Fruit fly (Drosophila melanogaster): ENCODE measurements around the gene Trf4-1.
A peak's percentile ranks its signal among the peaks of the same experiment; 100 is the strongest.

Trf4-1 gene

DNA sequence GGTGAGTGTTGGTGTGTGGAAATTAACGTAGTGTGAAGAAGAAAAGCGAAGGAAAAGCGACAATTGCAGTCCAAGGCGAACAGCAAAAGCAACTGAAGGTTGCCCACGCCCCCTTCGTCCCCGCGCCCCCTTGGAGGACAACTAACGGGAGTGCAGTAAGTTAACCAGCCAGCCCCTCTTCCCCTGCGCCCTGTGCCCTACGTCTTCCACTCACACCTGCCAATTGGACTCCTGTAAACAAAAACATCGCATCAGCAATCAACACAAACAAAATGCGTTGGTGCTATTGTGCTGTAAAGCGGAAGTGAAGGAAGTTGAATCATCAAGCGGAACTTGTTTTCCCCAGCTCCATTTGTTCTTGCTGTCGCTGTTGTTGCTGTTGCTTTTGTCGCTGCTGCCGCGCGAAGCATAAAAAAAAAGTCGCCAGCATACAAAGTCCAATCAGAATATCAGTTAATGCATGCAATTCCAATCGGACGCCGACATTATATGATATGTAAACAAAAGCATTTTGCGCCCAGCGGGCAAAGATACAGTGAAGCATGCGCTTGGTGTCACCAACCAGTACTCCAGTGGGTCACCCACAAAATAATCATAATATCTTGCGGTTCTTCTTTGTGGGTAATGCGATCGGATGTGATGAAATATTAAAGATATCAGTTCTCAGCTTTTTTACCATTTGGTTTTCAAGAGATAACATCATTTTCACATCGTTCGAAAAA, 32.5 kb downstream of the Trf4-1 start (continued):
- TF ChIP-seq Smox (GFP tag; optimal IDR thresholded peaks at IDR 0.05) (no peak), Met (GFP tag; optimal IDR thresholded peaks at IDR 0.05) (peak; percentile 36), Gug (GFP tag; IDR thresholded peaks at IDR 0.05) (0 out of 2 replicates have a peak, but pooled peaks have one; percentile 18), CG32006 (GFP tag; optimal IDR thresholded peaks at IDR 0.05) (peak; percentile 49), CG15336 (GFP tag; IDR thresholded peaks at IDR 0.05) (no peak), CG11762 (GFP tag; optimal IDR thresholded peaks at IDR 0.05; ENCODE audit: insufficient read depth) (no peak), Ets21C (GFP tag; optimal IDR thresholded peaks at IDR 0.05) (peak; percentile 10), CG6808 (GFP tag; optimal IDR thresholded peaks at IDR 0.05) (peak; percentile 85), CG8319 (GFP tag; optimal IDR thresholded peaks at IDR 0.05) (no peak)

- TF ChIP-seq eg (GFP tag; IDR thresholded peaks at IDR 0.05) = no peak
- TF ChIP-seq Sox14 (GFP tag; optimal IDR thresholded peaks at IDR 0.05) = no peak
- TF ChIP-seq svp (GFP tag) = peak; percentile 40
These were observed 33.0 kb downstream of the Trf4-1 start for dm6 chrX:8593159-8593476.

DNA sequence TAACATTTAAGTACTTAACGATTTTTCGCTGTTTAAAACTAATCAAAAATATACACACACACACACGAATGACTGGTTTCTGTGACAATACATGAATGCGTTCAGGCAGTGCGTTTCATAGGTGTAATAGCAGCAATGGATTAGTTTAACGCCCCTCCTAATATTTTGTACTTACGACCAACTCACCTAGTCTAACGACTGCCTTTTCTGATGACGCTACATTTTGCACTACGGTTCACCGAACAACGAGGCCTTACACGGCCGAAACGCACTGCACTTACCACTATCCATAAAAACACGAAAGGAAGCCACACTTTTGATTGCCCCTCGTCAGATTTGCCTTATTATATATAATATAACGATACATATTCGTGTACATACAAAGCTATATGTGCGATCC, 41.0 kb downstream of the Trf4-1 start:
- TF ChIP-seq CG6163 (GFP tag; IDR thresholded peaks at IDR 0.05) (peak; percentile 85), spab (GFP tag; optimal IDR thresholded peaks at IDR 0.05) (no peak), Eip75B (GFP tag; optimal IDR thresholded peaks at IDR 0.05) (no peak), Hr38 (GFP tag; optimal IDR thresholded peaks at IDR 0.05) (no peak), CG32006 (GFP tag; optimal IDR thresholded peaks at IDR 0.05) (peak; percentile 74), Gug (GFP tag; IDR thresholded peaks at IDR 0.05) (peak; percentile 56), Lpt (GFP tag; optimal IDR thresholded peaks at IDR 0.05) (no peak), CG8119 (GFP tag; IDR thresholded peaks at IDR 0.05) (peak; percentile 67; the same call in 2 of the 3 replicates), CG10631 (GFP tag; optimal IDR thresholded peaks at IDR 0.05) (no peak), CG6276 (GFP tag; optimal IDR thresholded peaks at IDR 0.05) (no peak), CG31627 (GFP tag; optimal IDR thresholded peaks at IDR 0.05) (peak; percentile 60), CG16779 (tag; optimal IDR thresholded peaks at IDR 0.05) (no peak), dsx (GFP tag; optimal IDR thresholded peaks at IDR 0.05; ENCODE audit: poor library complexity, severe bottlenecking) (no peak), CG11902 (GFP tag; optimal IDR thresholded peaks at IDR 0.05) (peak; percentile 43), Sox14 (GFP tag; optimal IDR thresholded peaks at IDR 0.05) (peak; percentile 59), eg (GFP tag; IDR thresholded peaks at IDR 0.05) (peak; percentile 86; the same call in 2 of the 3 replicates), esn (GFP tag; optimal IDR thresholded peaks at IDR 0.05) (peak; percentile 72), pdm3 (GFP tag; optimal IDR thresholded peaks at IDR 0.05) (no peak), CG10669 (GFP tag; optimal IDR thresholded peaks at IDR 0.05) (no peak), fkh (GFP tag; optimal IDR thresholded peaks at IDR 0.05) (no peak), cyc (GFP tag; optimal IDR thresholded peaks at IDR 0.05) (peak; percentile 62), CG11294 (GFP tag; IDR thresholded peaks at IDR 0.05) (peak; percentile 54), CG8632 (GFP tag; optimal IDR thresholded peaks at IDR 0.05) (no peak), achi (GFP tag; optimal IDR thresholded peaks at IDR 0.05) (peak; percentile 68), svp (GFP tag) (no peak), Smox (GFP tag; optimal IDR thresholded peaks at IDR 0.05) (no peak), Hr4 (GFP tag; optimal IDR thresholded peaks at IDR 0.05) (peak; percentile 76), CG3032 (tag; optimal IDR thresholded peaks at IDR 0.05) (peak; percentile 48), lz (GFP tag; optimal IDR thresholded peaks at IDR 0.05) (peak; percentile 53), acj6 (GFP tag; optimal IDR thresholded peaks at IDR 0.05) (no peak), Ets96B (tag; optimal IDR thresholded peaks at IDR 0.05) (peak; percentile 51), topi (GFP tag; optimal IDR thresholded peaks at IDR 0.05) (no peak), CG11762 (GFP tag; optimal IDR thresholded peaks at IDR 0.05; ENCODE audit: insufficient read depth) (peak; percentile 28), Sox15 (GFP tag; optimal IDR thresholded peaks at IDR 0.05) (peak; percentile 11), Met (GFP tag; optimal IDR thresholded peaks at IDR 0.05) (no peak), Hr39 (GFP tag; optimal IDR thresholded peaks at IDR 0.05) (peak; percentile 70), CG6854 (GFP tag; optimal IDR thresholded peaks at IDR 0.05) (no peak), Eip78C (GFP tag) (peak; percentile 80), CG7368 (GFP tag; optimal IDR thresholded peaks at IDR 0.05) (no peak), CG6792 (GFP tag; optimal IDR thresholded peaks at IDR 0.05) (peak; percentile 56), CG15336 (GFP tag; IDR thresholded peaks at IDR 0.05) (peak; percentile 80), CG9139 (GFP tag; optimal IDR thresholded peaks at IDR 0.05) (no peak), fd85E (GFP tag; optimal IDR thresholded peaks at IDR 0.05) (no peak), dac (GFP tag; optimal IDR thresholded peaks at IDR 0.05) (no peak)
